Worm (Caenorhabditis elegans) whole organism, L2 larva: Measurements from ENCODE around the gene nas-10.
A peak's percentile ranks its signal among the peaks of the same experiment; 100 is the strongest.

Experiments
- C34F6.9 ChIP-seq: fragments of 150-350 bp; optimal IDR thresholded peaks from 2 replicates; lab custom pipeline; 2014; ENCODE audit warnings: missing biosample characterization, missing genetic modification characterization
- R02D3.7 ChIP-seq: fragments of 150-350 bp; optimal IDR thresholded peaks from 2 replicates; lab custom pipeline; 2014; ENCODE audit warnings: missing biosample characterization, missing genetic modification characterization
- Y55F3AM.14 ChIP-seq: fragments of 200-800 bp; sonication (Bioruptor generic); optimal IDR thresholded peaks from 2 replicates; lab custom pipeline; 2018; ENCODE audit warnings: mild to moderate bottlenecking, missing genetic modification characterization, missing compliant biosample characterization
- ZK546.5 ChIP-seq: sonication (generic microtip); optimal IDR thresholded peaks from 2 replicates; lab custom pipeline; 2017; ENCODE audit warnings: missing biosample characterization, missing genetic modification characterization
- alr-1 ChIP-seq: fragments of 150-350 bp; optimal IDR thresholded peaks from 2 replicates; lab custom pipeline; 2014; ENCODE audit warnings: missing biosample characterization, missing genetic modification characterization
- aly-2 ChIP-seq: fragments of 150-350 bp; optimal IDR thresholded peaks from 2 replicates; lab custom pipeline; 2014; ENCODE audit warnings: missing biosample characterization, missing genetic modification characterization
- blmp-1 ChIP-seq: sonication (generic microtip); optimal IDR thresholded peaks from 2 replicates; lab custom pipeline; 2017; ENCODE audit warnings: missing genetic modification characterization, mild to moderate bottlenecking, missing compliant biosample characterization, antibody characterized with exemption, moderate library complexity; ENCODE audit not compliant: insufficient read depth
- ceh-16 ChIP-seq: fragments of 150-350 bp; optimal IDR thresholded peaks from 2 replicates; lab custom pipeline; 2014; ENCODE audit warnings: missing biosample characterization, missing genetic modification characterization
- ceh-82 ChIP-seq: fragments of 150-350 bp; optimal IDR thresholded peaks from 2 replicates; lab custom pipeline; 2014; ENCODE audit warnings: missing biosample characterization, missing genetic modification characterization
- dmd-4 ChIP-seq: sonication (generic microtip); optimal IDR thresholded peaks from 2 replicates; lab custom pipeline; 2017; ENCODE audit warnings: missing biosample characterization, missing genetic modification characterization
- egl-27 ChIP-seq: sonication (generic microtip); optimal IDR thresholded peaks from 3 replicates; lab custom pipeline; 2017; ENCODE audit warnings: missing biosample characterization, missing genetic modification reagents, missing genetic modification characterization
- fos-1 ChIP-seq: fragments of 150-350 bp; optimal IDR thresholded peaks from 2 replicates; lab custom pipeline; 2014; ENCODE audit warnings: missing biosample characterization, missing genetic modification characterization
- lsy-2 ChIP-seq, 2 experiments: fragments of 150-350 bp in 1 of 2; sonication (generic microtip) in 1 of 2; optimal IDR thresholded peaks; 2 replicates each; lab custom pipeline; 2014 to 2017; ENCODE audit warnings: missing biosample characterization in 2 of 2, missing genetic modification characterization in 2 of 2
- mbf-1 ChIP-seq: sonication (generic microtip); optimal IDR thresholded peaks from 2 replicates; lab custom pipeline; 2017; ENCODE audit warnings: missing biosample characterization, missing genetic modification characterization
- mdl-1 ChIP-seq, 2 experiments: fragments of 150-350 bp in 1 of 2; sonication (generic microtip) in 1 of 2; optimal IDR thresholded peaks; 2 replicates each; lab custom pipeline; 2017; ENCODE audit warnings: missing biosample characterization in 2 of 2, missing genetic modification characterization in 2 of 2
- nhr-10 ChIP-seq: sonication (generic microtip); optimal IDR thresholded peaks from 2 replicates; lab custom pipeline; 2017; ENCODE audit warnings: missing biosample characterization, missing genetic modification characterization
- nhr-11 ChIP-seq: fragments of 150-350 bp; optimal IDR thresholded peaks from 2 replicates; lab custom pipeline; 2014; ENCODE audit warnings: missing biosample characterization, missing genetic modification characterization
- nhr-12 ChIP-seq: fragments of 150-350 bp; optimal IDR thresholded peaks from 2 replicates; lab custom pipeline; 2014; ENCODE audit warnings: missing biosample characterization, missing genetic modification characterization
- nhr-129 ChIP-seq: fragments of 150-350 bp; optimal IDR thresholded peaks from 2 replicates; lab custom pipeline; 2014; ENCODE audit warnings: missing biosample characterization, missing genetic modification characterization
- nhr-21 ChIP-seq: fragments of 150-350 bp; optimal IDR thresholded peaks from 2 replicates; lab custom pipeline; 2014; ENCODE audit warnings: missing biosample characterization, missing genetic modification characterization
- nhr-237 ChIP-seq: fragments of 150-350 bp; optimal IDR thresholded peaks from 2 replicates; lab custom pipeline; 2014; ENCODE audit warnings: missing biosample characterization, missing genetic modification characterization
- nhr-6 ChIP-seq: fragments of 150-350 bp; optimal IDR thresholded peaks from 2 replicates; lab custom pipeline; 2014; ENCODE audit warnings: missing biosample characterization, missing genetic modification characterization
- nhr-77 ChIP-seq: fragments of 150-350 bp; optimal IDR thresholded peaks from 2 replicates; lab custom pipeline; 2014; ENCODE audit warnings: missing biosample characterization, missing genetic modification characterization
- sem-4 ChIP-seq: fragments of 150-350 bp; optimal IDR thresholded peaks from 2 replicates; lab custom pipeline; 2014; ENCODE audit warnings: missing biosample characterization, missing genetic modification reagents, missing genetic modification characterization
- sma-3 ChIP-seq: sonication (generic microtip); optimal IDR thresholded peaks from 2 replicates; lab custom pipeline; 2016; ENCODE audit warnings: missing genetic modification reagents, missing genetic modification characterization, missing compliant biosample characterization
- sma-9 ChIP-seq, 2 experiments: fragments of 150-350 bp in 1 of 2; sonication (generic microtip) in 1 of 2; optimal IDR thresholded peaks; 2 replicates each; lab custom pipeline; 2014 to 2016; ENCODE audit warnings: missing genetic modification characterization in 2 of 2, mild to moderate bottlenecking in 1 of 2, missing biosample characterization in 1 of 2, missing compliant biosample characterization in 1 of 2, missing genetic modification reagents in 1 of 2, moderate library complexity in 1 of 2
- unc-39 ChIP-seq: fragments of 150-350 bp; optimal IDR thresholded peaks from 2 replicates; lab custom pipeline; 2014; ENCODE audit warnings: missing biosample characterization, missing genetic modification characterization
- unc-55 ChIP-seq: fragments of 150-350 bp; sonication (generic microtip); optimal IDR thresholded peaks from 3 replicates; lab custom pipeline; 2014; ENCODE audit warnings: missing biosample characterization, missing genetic modification reagents, missing genetic modification characterization
- unc-62 ChIP-seq: fragments of 150-350 bp; optimal IDR thresholded peaks from 2 replicates; lab custom pipeline; 2014; ENCODE audit warnings: missing biosample characterization, missing genetic modification reagents, missing genetic modification characterization
- ztf-1 ChIP-seq: fragments of 200-800 bp; sonication (Bioruptor generic); conservative IDR thresholded peaks from 2 replicates; pipeline ENCODE4 v1.3.6; 2022; ENCODE audit warnings: missing genetic modification characterization, missing compliant biosample characterization
- ztf-11 ChIP-seq: sonication (generic microtip); optimal IDR thresholded peaks from 2 replicates; lab custom pipeline; 2017; ENCODE audit warnings: missing biosample characterization, missing genetic modification characterization
- ztf-4 ChIP-seq: fragments of 150-350 bp; optimal IDR thresholded peaks from 2 replicates; lab custom pipeline; 2014; ENCODE audit warnings: missing biosample characterization, missing genetic modification characterization

The nas-10 gene

ce11 chrX:10941255-10941654, 22.0 kb downstream of the nas-10 start, which contains the start of gene pho-7:
Gene pho-7 (minus strand): TSS chrX:10941355.
- TF ChIP-seq unc-39 (no peak), ceh-82 (tag; lab: Kevin White, UChicago) (no peak), sem-4 (no peak), R02D3.7 (tag; lab: Kevin White, UChicago) (no peak), ceh-16 (tag; lab: Kevin White, UChicago) (no peak), mdl-1 (tag; optimal IDR thresholded peaks at IDR 0.05; lab: Kevin White, UChicago) (no peak), nhr-10 (tag; lab: Kevin White, UChicago) (no peak), nhr-77 (tag; lab: Kevin White, UChicago) (no peak), Y55F3AM.14 (GFP tag; lab: Kevin White, UChicago) (no peak), nhr-237 (tag; lab: Kevin White, UChicago) (no peak), dmd-4 (no peak), unc-62 (no peak), egl-27 (no peak), nhr-129 (tag; lab: Kevin White, UChicago) (no peak), mbf-1 (tag; lab: Kevin White, UChicago) (no peak)
- TF ChIP-seq, all 48 proteins: peak for 0

ce11 chrX:10933308-10934014, 29.8 kb downstream of the nas-10 start:
- TF ChIP-seq ztf-1 (GFP tag; lab: Robert Waterston, UW) (no peak), nhr-77 (tag; lab: Kevin White, UChicago) (no peak), ceh-16 (tag; lab: Kevin White, UChicago) (no peak)

- TF ChIP-seq Y55F3AM.14 (GFP tag; lab: Kevin White, UChicago) (no peak), ztf-11 (tag; lab: Kevin White, UChicago) (no peak), C34F6.9 (tag; lab: Kevin White, UChicago) (no peak)
Measured at ce11 chrX:10932087-10932486, 31.2 kb downstream of the nas-10 start.

- TF ChIP-seq fos-1 (peak; percentile 78), dmd-4 (no peak)
Measured at ce11 chrX:10928948-10929563, 34.2 kb downstream of the nas-10 start, which contains the start of gene dgn-1. Gene dgn-1 (minus strand): TSS chrX:10928998.

- no peak for TF ChIP-seq nhr-129 (tag; lab: Kevin White, UChicago)
- TF ChIP-seq nhr-11 (tag; lab: Kevin White, UChicago) = no peak
- no peak for TF ChIP-seq lsy-2 (tag; optimal IDR thresholded peaks at IDR 0.05; lab: Kevin White, UChicago)
- no peak for TF ChIP-seq nhr-237 (tag; lab: Kevin White, UChicago)
- TF ChIP-seq sma-9 (GFP tag; optimal IDR thresholded peaks at IDR 0.05; lab: Kevin White, UChicago) = no peak
- TF ChIP-seq sma-9 (tag; optimal IDR thresholded peaks at IDR 0.05; lab: Kevin White, UChicago) = no peak
- TF ChIP-seq Y55F3AM.14 (GFP tag; lab: Kevin White, UChicago) = no peak
Measured at ce11 chrX:10927136-10927535, 36.2 kb downstream of the nas-10 start.

- TF ChIP-seq mbf-1 (tag; lab: Kevin White, UChicago) = no peak
- TF ChIP-seq sma-9 (GFP tag; optimal IDR thresholded peaks at IDR 0.05; lab: Kevin White, UChicago) = no peak
- TF ChIP-seq sma-9 (tag; optimal IDR thresholded peaks at IDR 0.05; lab: Kevin White, UChicago) = no peak
- TF ChIP-seq nhr-10 (tag; lab: Kevin White, UChicago) = no peak
- no peak for TF ChIP-seq nhr-12
- no peak for TF ChIP-seq ceh-16 (tag; lab: Kevin White, UChicago)
- no peak for TF ChIP-seq R02D3.7 (tag; lab: Kevin White, UChicago)
- TF ChIP-seq sma-3 (GFP tag; lab: Kevin White, UChicago) = no peak
- TF ChIP-seq egl-27 = no peak
- no peak for TF ChIP-seq dmd-4
- no peak for TF ChIP-seq unc-39
- TF ChIP-seq alr-1 = no peak
- TF ChIP-seq ZK546.5 (tag; lab: Kevin White, UChicago) = no peak
- TF ChIP-seq sem-4 = no peak
Measured at ce11 chrX:10924031-10924430, 39.3 kb downstream of the nas-10 start.

- TF ChIP-seq alr-1 (no peak), ceh-82 (tag; lab: Kevin White, UChicago) (no peak), nhr-10 (tag; lab: Kevin White, UChicago) (no peak), aly-2 (tag; lab: Kevin White, UChicago) (no peak), nhr-21 (tag; lab: Kevin White, UChicago) (no peak), unc-55 (GFP tag; lab: Kevin White, UChicago) (no peak), blmp-1 (tag; lab: Kevin White, UChicago) (no peak), ztf-11 (tag; lab: Kevin White, UChicago) (no peak), sma-3 (GFP tag; lab: Kevin White, UChicago) (no peak), ztf-4 (tag; lab: Kevin White, UChicago) (no peak), nhr-6 (tag; lab: Kevin White, UChicago) (no peak), fos-1 (no peak), egl-27 (no peak)
Measured at ce11 chrX:10919613-10920012, 43.7 kb downstream of the nas-10 start, which contains the start of gene nstp-9. Gene nstp-9 (minus strand): TSS chrX:10919713.
